Worm (Caenorhabditis elegans): ENCODE data around the gene F57G12.1.

ce11 chrX:12174686-12175404 lies 3.4 kb upstream of the F57G12.1 start:
- TF ChIP-seq him-1 (tag; optimal IDR thresholded peaks at IDR 0.05) (no peak), W03F9.2 (tag; optimal IDR thresholded peaks at IDR 0.05) (no peak), dao-5 (tag; optimal IDR thresholded peaks at IDR 0.05) (no peak)
